Fruit fly (Drosophila melanogaster): ENCODE results near the gene CG34331.
A peak's percentile ranks its signal among the peaks of the same experiment; 100 is the strongest.

Gene CG34331

dm6 chrX:20158943-20159385 lies 36.7 kb downstream of the CG34331 start:
- no peak for TF ChIP-seq CTCF (optimal IDR thresholded peaks at IDR 0.05)
- no peak for TF ChIP-seq CG8478 (optimal IDR thresholded peaks at IDR 0.05)

dm6 chrX:20159679-20160140 lies 37.5 kb downstream of the CG34331 start, which contains the start of gene Rab35:
Rab35 (minus strand) TSS chrX:20159872.
- TF ChIP-seq CG8478 (optimal IDR thresholded peaks at IDR 0.05): no peak
- no peak for TF ChIP-seq CTCF (optimal IDR thresholded peaks at IDR 0.05)

- TF ChIP-seq CG8478 (optimal IDR thresholded peaks at IDR 0.05) (no peak), CTCF (optimal IDR thresholded peaks at IDR 0.05) (no peak)
Observed at dm6 chrX:20162586-20162985, 40.3 kb downstream of the CG34331 start.

- TF ChIP-seq CTCF (optimal IDR thresholded peaks at IDR 0.05) (peak in 1 of 2 experiments; percentile 30), CG8478 (optimal IDR thresholded peaks at IDR 0.05) (no peak)
Observed at dm6 chrX:20165773-20166412, 43.6 kb downstream of the CG34331 start, which contains the start of gene Phf7. Phf7 (minus strand) TSS chrX:20165830.

- TF ChIP-seq CTCF (optimal IDR thresholded peaks at IDR 0.05): no peak
- no peak for TF ChIP-seq CG8478 (optimal IDR thresholded peaks at IDR 0.05)
Observed at dm6 chrX:20166484-20167038, 44.3 kb downstream of the CG34331 start, which contains the start of gene CG9577. CG9577 (plus strand) TSS chrX:20166673.

dm6 chrX:20169898-20170297 lies 47.6 kb downstream of the CG34331 start, which contains the start of the genes CG9581 and CG9578:
CG9581 (minus strand) TSS chrX:20169981.
CG9578 (plus strand) TSS chrX:20170222.
- TF ChIP-seq CG8478 (optimal IDR thresholded peaks at IDR 0.05): no peak
- no peak for TF ChIP-seq CTCF (optimal IDR thresholded peaks at IDR 0.05)

dm6 chrX:20173464-20173995 lies 51.3 kb downstream of the CG34331 start, which contains the start of gene AnxB10:
AnxB10 (minus strand) TSS chrX:20173514.
- TF ChIP-seq CTCF (optimal IDR thresholded peaks at IDR 0.05) (no peak), CG8478 (optimal IDR thresholded peaks at IDR 0.05) (no peak)

Data from S2 (cell line).